Worm (Caenorhabditis elegans): ENCODE measurements around the gene mes-2.

DNA sequence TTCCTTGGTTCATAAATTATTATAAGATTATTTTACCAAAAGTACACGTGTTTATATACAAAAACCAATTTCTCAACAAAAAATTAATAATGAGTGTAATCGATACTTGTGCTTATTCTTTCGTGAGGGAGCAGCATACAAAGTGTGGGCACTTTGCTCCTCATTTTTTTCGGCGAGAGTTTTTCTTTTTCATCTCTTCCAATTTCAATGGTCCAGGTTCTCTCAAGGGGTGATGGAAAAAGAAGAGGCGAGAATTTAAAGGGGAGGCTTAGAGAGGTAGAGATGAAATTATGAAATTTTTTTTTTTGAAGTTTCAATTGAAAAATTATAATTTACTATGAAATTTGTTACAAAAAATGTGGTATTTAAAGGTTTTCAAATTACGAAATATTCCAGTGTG lies 33.2 kb downstream of the mes-2 start:
- TF ChIP-seq ref-1 (GFP tag; conservative IDR thresholded peaks at IDR 0.05): no peak
- no peak for TF ChIP-seq ztf-29 (GFP tag; IDR thresholded peaks at IDR 0.05)
- no peak for TF ChIP-seq ztf-23 (GFP tag; IDR thresholded peaks at IDR 0.05)
- no peak for TF ChIP-seq flt-1 (GFP tag; IDR thresholded peaks at IDR 0.05)
- TF ChIP-seq tab-1 (GFP tag; IDR thresholded peaks at IDR 0.05): no peak
